Worm (Caenorhabditis elegans): ENCODE measurements around the gene Y51H7C.3.

ce11 chrII:1400105-1400504, 38.2 kb upstream of the Y51H7C.3 start, which contains the start of gene F54D12.1:
- TF ChIP-seq egl-27 (tag; optimal IDR thresholded peaks at IDR 0.05), result no peak
- TF ChIP-seq fos-1 (tag; optimal IDR thresholded peaks at IDR 0.05), result no peak
- no peak for TF ChIP-seq snpc-4 (tag; optimal IDR thresholded peaks at IDR 0.05)
- TF ChIP-seq F49E8.2 (tag; optimal IDR thresholded peaks at IDR 0.05; ENCODE audit: borderline replicate concordance), result no peak
- no peak for TF ChIP-seq hif-1 (tag; optimal IDR thresholded peaks at IDR 0.05)
- no peak for TF ChIP-seq ZK546.5 (tag; optimal IDR thresholded peaks at IDR 0.05)
- TF ChIP-seq jun-1 (tag; optimal IDR thresholded peaks at IDR 0.05), result no peak
- TF ChIP-seq zag-1 (tag; optimal IDR thresholded peaks at IDR 0.05), result no peak
- TF ChIP-seq skn-1 (tag; optimal IDR thresholded peaks at IDR 0.05), result no peak
- no peak for TF ChIP-seq lin-39 (tag; optimal IDR thresholded peaks at IDR 0.05)
- no peak for TF ChIP-seq aly-2 (tag; optimal IDR thresholded peaks at IDR 0.05)
- TF ChIP-seq ztf-7 (tag; optimal IDR thresholded peaks at IDR 0.05), result no peak
